Worm (Caenorhabditis elegans) whole organism, young adult: ENCODE measurements around the gene ttr-49.
A peak's percentile ranks its signal among the peaks of the same experiment; 100 is the strongest.

Experiments used
- D2030.7 ChIP-seq: fragments of 200-800 bp; sonication (Bioruptor generic); IDR thresholded peaks from 2 replicates; pipeline ENCODE4 v1.3.6; 2022; ENCODE audit warnings: missing genetic modification reagents, missing genetic modification characterization, missing compliant biosample characterization
- F37B4.10 ChIP-seq: fragments of 200-800 bp; sonication (Bioruptor generic); IDR thresholded peaks from 2 replicates; pipeline ENCODE4 v1.3.6; 2022; ENCODE audit warnings: missing genetic modification characterization, missing compliant biosample characterization
- K11D2.4 ChIP-seq: fragments of 200-800 bp; sonication (Bioruptor generic); IDR thresholded peaks from 2 replicates; pipeline ENCODE4 v1.3.6; 2022; ENCODE audit warnings: missing genetic modification reagents, missing genetic modification characterization, missing compliant biosample characterization
- K12H6.12 ChIP-seq: fragments of 200-800 bp; sonication (Bioruptor generic); optimal IDR thresholded peaks from 2 replicates; lab custom pipeline; 2018; ENCODE audit warnings: mild to moderate bottlenecking, missing genetic modification characterization, missing compliant biosample characterization
- Y53G8AR.9 ChIP-seq: fragments of 200-800 bp; sonication (Bioruptor generic); conservative IDR thresholded peaks from 2 replicates; pipeline ENCODE4 v1.3.6; 2022; ENCODE audit warnings: missing genetic modification reagents, missing genetic modification characterization, missing compliant biosample characterization
- aptf-2 ChIP-seq: fragments of 200-800 bp; sonication (Bioruptor generic); conservative IDR thresholded peaks from 2 replicates; pipeline ENCODE4 v1.3.6; 2022; ENCODE audit warnings: missing genetic modification reagents, missing genetic modification characterization, missing compliant biosample characterization
- aptf-3 ChIP-seq: fragments of 200-800 bp; sonication (Bioruptor generic); IDR thresholded peaks from 2 replicates; pipeline ENCODE4 v1.3.6; 2022; ENCODE audit warnings: missing genetic modification characterization, missing compliant biosample characterization
- cebp-1 ChIP-seq, 2 experiments: fragments of 200-800 bp in 1 of 2; sonication (Bioruptor generic) in 1 of 2; sonication (generic microtip) in 1 of 2; IDR thresholded peaks in 1 of 2; optimal IDR thresholded peaks in 1 of 2; 2 replicates each; pipeline versions ENCODE4 v1.3.6 to Lab custom; 2017 to 2022; ENCODE audit warnings: missing compliant biosample characterization in 2 of 2, missing genetic modification characterization in 2 of 2, mild to moderate bottlenecking in 1 of 2, missing genetic modification reagents in 1 of 2, moderate library complexity in 1 of 2
- cebp-2 ChIP-seq: fragments of 200-800 bp; sonication (Bioruptor generic); IDR thresholded peaks from 2 replicates; pipeline ENCODE4 v1.3.6; 2022; ENCODE audit warnings: missing genetic modification characterization, missing compliant biosample characterization
- ceh-100 ChIP-seq: fragments of 200-800 bp; sonication (Bioruptor generic); IDR thresholded peaks from 2 replicates; pipeline ENCODE4 v1.3.6; 2022; ENCODE audit warnings: missing genetic modification reagents, missing genetic modification characterization, missing compliant biosample characterization
- ceh-27 ChIP-seq: fragments of 200-800 bp; sonication (Bioruptor generic); optimal IDR thresholded peaks from 2 replicates; lab custom pipeline; 2018; ENCODE audit warnings: mild to moderate bottlenecking, missing genetic modification characterization, moderate library complexity, missing compliant biosample characterization
- chd-7 ChIP-seq: sonication (generic microtip); optimal IDR thresholded peaks from 2 replicates; lab custom pipeline; 2016; ENCODE audit warnings: mild to moderate bottlenecking, missing genetic modification characterization, moderate library complexity, missing compliant biosample characterization
- dox-1 ChIP-seq: fragments of 200-800 bp; sonication (Bioruptor generic); IDR thresholded peaks from 2 replicates; pipeline ENCODE4 v1.3.6; 2022; ENCODE audit warnings: missing genetic modification reagents, missing genetic modification characterization, missing compliant biosample characterization
- ekl-4 ChIP-seq: fragments of 200-800 bp; sonication (Bioruptor generic); IDR thresholded peaks from 2 replicates; pipeline ENCODE4 v1.3.6; 2022; ENCODE audit warnings: missing genetic modification reagents, missing genetic modification characterization, missing compliant biosample characterization
- hlh-26 ChIP-seq: fragments of 200-800 bp; sonication (Bioruptor generic); conservative IDR thresholded peaks from 2 replicates; pipeline ENCODE4 v1.3.6; 2022; ENCODE audit warnings: missing genetic modification reagents, missing genetic modification characterization, missing compliant biosample characterization
- hmg-1.2 ChIP-seq: fragments of 200-800 bp; sonication (Bioruptor generic); IDR thresholded peaks from 2 replicates; pipeline ENCODE4 v1.3.6; 2022; ENCODE audit warnings: missing genetic modification reagents, missing genetic modification characterization, missing compliant biosample characterization
- let-607 ChIP-seq, 2 experiments: fragments of 200-800 bp in 1 of 2; sonication (Bioruptor generic) in 1 of 2; sonication (generic microtip) in 1 of 2; optimal IDR thresholded peaks; 2 replicates each; lab custom pipeline; 2016 to 2018; ENCODE audit warnings: mild to moderate bottlenecking in 2 of 2, missing compliant biosample characterization in 2 of 2, missing genetic modification characterization in 2 of 2, moderate library complexity in 2 of 2, missing genotype in 1 of 2
- lin-35 ChIP-seq, 3 experiments: fragments of 150-350 bp in 2 of 3; sonication (generic microtip) in 1 of 3; optimal IDR thresholded peaks; 2 replicates each; lab custom pipeline; 2014 to 2018; ENCODE audit warnings: missing biosample characterization in 3 of 3, missing genetic modification characterization in 3 of 3, missing genetic modification reagents in 3 of 3
- lin-40 ChIP-seq: sonication (generic microtip); optimal IDR thresholded peaks from 2 replicates; lab custom pipeline; 2016; ENCODE audit warnings: missing genetic modification characterization, mild to moderate bottlenecking, missing compliant biosample characterization, missing genotype, missing genetic modification reagents
- lin-54 ChIP-seq: fragments of 200-800 bp; sonication (Bioruptor generic); optimal IDR thresholded peaks from 2 replicates; lab custom pipeline; 2018; ENCODE audit warnings: mild to moderate bottlenecking, missing genetic modification characterization, missing compliant biosample characterization
- madf-6 ChIP-seq: fragments of 200-800 bp; sonication (Bioruptor generic); IDR thresholded peaks from 2 replicates; pipeline ENCODE4 v1.3.6; 2022; ENCODE audit warnings: missing genetic modification reagents, missing genetic modification characterization, missing compliant biosample characterization
- mcd-1 ChIP-seq: fragments of 200-800 bp; sonication (Bioruptor generic); IDR thresholded peaks from 2 replicates; pipeline ENCODE4 v1.3.6; 2022; ENCODE audit warnings: missing genetic modification reagents, missing genetic modification characterization, missing compliant biosample characterization
- nfya-1 ChIP-seq: sonication (generic microtip); optimal IDR thresholded peaks from 2 replicates; lab custom pipeline; 2017; ENCODE audit warnings: antibody characterized with exemption, missing compliant biosample characterization, missing genetic modification characterization, borderline replicate concordance; ENCODE audit not compliant: insufficient read depth
- nfya-2 ChIP-seq: fragments of 200-800 bp; sonication (Bioruptor generic); IDR thresholded peaks from 2 replicates; pipeline ENCODE4 v1.3.6; 2022; ENCODE audit warnings: missing genetic modification reagents, missing genetic modification characterization, missing compliant biosample characterization
- nhr-120 ChIP-seq: fragments of 200-800 bp; sonication (Bioruptor generic); IDR thresholded peaks from 2 replicates; pipeline ENCODE4 v1.3.6; 2022; ENCODE audit warnings: missing genetic modification characterization, missing compliant biosample characterization
- nhr-80 ChIP-seq: sonication (generic microtip); optimal IDR thresholded peaks from 2 replicates; lab custom pipeline; 2016; ENCODE audit warnings: missing genetic modification characterization, missing compliant biosample characterization
- pbrm-1 ChIP-seq: fragments of 200-800 bp; sonication (Bioruptor generic); IDR thresholded peaks from 2 replicates; pipeline ENCODE4 v1.3.6; 2022; ENCODE audit warnings: missing genetic modification reagents, missing genetic modification characterization, missing compliant biosample characterization
- sea-2 ChIP-seq: fragments of 200-800 bp; sonication (Bioruptor generic); IDR thresholded peaks from 2 replicates; pipeline ENCODE4 v1.3.6; 2022; ENCODE audit warnings: missing genetic modification characterization, missing compliant biosample characterization
- snpc-1.1 ChIP-seq: sonication (generic microtip); optimal IDR thresholded peaks from 2 replicates; lab custom pipeline; 2017; ENCODE audit warnings: missing genetic modification characterization, mild to moderate bottlenecking, missing compliant biosample characterization, antibody characterized with exemption, moderate library complexity, missing genotype, missing genetic modification reagents; ENCODE audit not compliant: insufficient read depth
- snpc-4 ChIP-seq, 5 experiments: fragments of 150-350 bp in 1 of 5; sonication (generic microtip) in 4 of 5; optimal IDR thresholded peaks; 2 replicates each; lab custom pipeline; 2014 to 2018; ENCODE audit warnings: missing genetic modification characterization in 5 of 5, missing biosample characterization in 3 of 5, antibody characterized with exemption in 2 of 5, mild to moderate bottlenecking in 2 of 5, missing compliant biosample characterization in 2 of 5, missing genotype in 2 of 5, moderate library complexity in 2 of 5, missing genetic modification reagents in 1 of 5
- unc-62 ChIP-seq: fragments of 150-350 bp; optimal IDR thresholded peaks from 2 replicates; lab custom pipeline; 2014; ENCODE audit warnings: missing biosample characterization, missing genetic modification reagents, missing genetic modification characterization
- ztf-6 ChIP-seq: fragments of 200-800 bp; sonication (Bioruptor generic); IDR thresholded peaks from 2 replicates; pipeline ENCODE4 v1.3.6; 2022; ENCODE audit warnings: missing genetic modification reagents, missing genetic modification characterization, missing compliant biosample characterization

Gene ttr-49

DNA sequence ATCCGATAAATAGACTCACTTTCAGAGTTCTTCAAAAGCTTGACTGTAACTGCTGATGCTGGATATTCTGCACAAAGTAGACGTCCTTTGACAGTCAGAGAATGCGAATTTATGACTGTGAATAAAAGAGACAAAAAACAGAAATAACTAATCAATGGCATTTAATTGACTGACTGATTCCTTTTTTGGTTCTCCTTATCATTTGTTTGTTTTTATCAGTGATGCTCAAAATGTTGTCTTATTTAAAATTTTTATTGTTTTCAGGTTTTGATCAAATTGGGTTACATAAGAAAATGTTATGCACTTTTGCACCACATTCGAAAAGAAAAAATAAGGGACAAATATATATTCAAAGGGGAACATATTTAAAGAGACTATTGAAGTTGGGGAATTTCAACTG is at the start of gene ttr-49:
Gene ttr-49, minus strand, starts transcription at position 171 of the 400 bp plus-strand sequence.
- TF ChIP-seq ekl-4 (GFP tag; lab: Robert Waterston, UW) (no peak), nhr-80 (peak; percentile 51)
- TF ChIP-seq, all 124 proteins: peak for 1

DNA sequence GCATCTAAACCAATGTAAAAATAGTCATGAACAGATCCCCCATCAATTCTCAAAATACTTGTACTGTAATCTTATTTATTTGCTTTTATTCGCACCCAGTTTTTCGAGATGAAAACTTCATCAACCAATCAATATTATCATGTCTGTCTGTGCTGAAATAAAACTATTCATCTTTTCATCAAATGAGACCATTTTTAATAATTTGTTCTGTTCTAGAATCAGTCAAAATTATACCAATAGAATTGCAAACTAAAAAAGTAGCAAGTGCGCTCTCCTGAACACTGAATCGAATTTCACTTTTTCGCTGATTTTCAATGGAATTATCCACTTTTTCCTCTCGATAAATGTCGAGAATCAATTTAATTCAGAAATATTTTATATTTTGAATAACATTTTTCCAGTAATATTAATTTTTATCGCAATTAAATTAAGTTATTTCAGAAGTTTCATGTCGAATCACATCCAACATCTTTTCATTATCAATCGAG is 43.6 kb upstream of the ttr-49 start, which contains the start of gene trpp-4:
Gene trpp-4, plus strand, starts transcription at position 442 of the 488 bp plus-strand sequence.
- TF ChIP-seq cebp-2 (GFP tag; lab: Robert Waterston, UW): no peak
- TF ChIP-seq madf-6 (GFP tag; lab: Robert Waterston, UW): no peak
- no peak for TF ChIP-seq nfya-2 (GFP tag; lab: Robert Waterston, UW)
- no peak for TF ChIP-seq Y53G8AR.9 (GFP tag; lab: Robert Waterston, UW)

DNA sequence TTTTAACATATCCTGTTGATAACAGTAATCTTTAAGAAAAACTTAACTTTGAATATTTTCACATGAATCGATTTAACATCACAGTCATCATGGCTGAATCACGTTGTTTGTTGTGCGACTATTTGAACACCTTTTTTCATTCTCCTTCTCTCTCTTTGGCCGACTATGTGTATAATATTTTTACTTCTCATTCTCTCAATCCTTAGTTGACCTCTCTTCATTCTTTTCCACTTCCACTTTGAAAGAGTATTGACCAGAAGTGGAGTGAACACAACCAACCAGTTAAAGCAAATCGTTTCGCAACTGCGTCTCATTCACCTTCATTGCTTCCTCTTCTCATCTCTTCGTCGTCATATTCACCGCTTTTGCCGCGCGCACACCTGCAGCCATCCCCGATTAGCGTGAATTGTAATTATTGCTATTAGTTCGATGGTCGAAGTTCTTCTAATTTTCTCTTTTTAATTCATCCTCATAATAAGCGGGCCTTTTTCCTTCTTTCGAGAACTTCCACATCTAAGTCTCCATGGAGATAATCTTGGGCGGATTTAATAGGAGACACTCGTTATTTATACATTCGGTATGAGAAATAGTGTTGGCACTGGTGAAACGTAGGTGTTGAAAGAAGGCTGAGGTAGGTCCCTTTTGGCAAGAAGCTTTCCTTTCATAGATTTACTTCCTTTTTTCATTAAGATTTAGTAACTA is 38.8 kb upstream of the ttr-49 start:
- no peak for TF ChIP-seq K12H6.12 (tag; lab: Kevin White, UChicago)
- TF ChIP-seq nfya-1 (tag; lab: Kevin White, UChicago): no peak
- TF ChIP-seq ceh-27: no peak
- TF ChIP-seq lin-54 (GFP tag; lab: Kevin White, UChicago): no peak
- TF ChIP-seq cebp-1 (GFP tag; IDR thresholded peaks at IDR 0.05; lab: Robert Waterston, UW): no peak
- peak; percentile 41 for TF ChIP-seq cebp-1 (tag; optimal IDR thresholded peaks at IDR 0.05; lab: Kevin White, UChicago)
- no peak for TF ChIP-seq sea-2
- TF ChIP-seq aptf-2 (GFP tag; lab: Robert Waterston, UW): no peak
- TF ChIP-seq, all 124 proteins: peak for 1

ce11 chrV:9391959-9392358 is 35.6 kb upstream of the ttr-49 start:
- TF ChIP-seq hmg-1.2 (GFP tag; lab: Robert Waterston, UW) (peak; percentile 83), snpc-1.1 (tag; lab: Kevin White, UChicago) (peak; percentile 86), snpc-4 (GFP tag; optimal IDR thresholded peaks at IDR 0.05; lab: Kevin White, UChicago) (peak; percentile 63), snpc-4 (tag; optimal IDR thresholded peaks at IDR 0.05; lab: Kevin White, UChicago) (peak; percentile 71 to 94 (median 87)), lin-35 (GFP tag; optimal IDR thresholded peaks at IDR 0.05; lab: Kevin White, UChicago) (no peak), pbrm-1 (no peak)
- TF ChIP-seq, all 124 proteins: peak for 3

DNA sequence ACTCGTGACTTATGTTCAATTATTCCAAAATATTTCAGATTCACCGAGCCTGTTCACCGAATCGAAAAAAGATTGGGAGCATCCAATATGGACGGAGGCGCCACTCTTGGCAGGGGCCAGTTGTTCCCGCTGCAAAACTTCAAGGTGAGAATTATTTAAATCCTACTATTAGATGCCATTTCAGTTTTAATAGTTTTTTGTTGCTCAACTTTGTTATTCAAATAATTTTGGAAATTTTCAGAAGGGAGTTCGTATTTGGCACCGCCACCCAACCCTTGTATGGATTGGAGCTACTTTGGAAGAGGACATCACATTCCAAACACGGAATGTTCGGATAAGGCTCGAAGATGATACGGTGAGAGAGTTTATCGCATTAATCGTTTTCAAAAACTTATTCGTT is 29.8 kb upstream of the ttr-49 start, which contains the start of gene hum-2:
Gene hum-2, plus strand, starts transcription at position 33 of the 400 bp plus-strand sequence.
- TF ChIP-seq dox-1 (GFP tag; lab: Robert Waterston, UW) (no peak), cebp-1 (GFP tag; IDR thresholded peaks at IDR 0.05; lab: Robert Waterston, UW) (no peak), cebp-1 (tag; optimal IDR thresholded peaks at IDR 0.05; lab: Kevin White, UChicago) (no peak), hlh-26 (GFP tag; lab: Robert Waterston, UW) (no peak), chd-7 (tag; lab: Kevin White, UChicago) (no peak), nhr-120 (no peak), let-607 (tag; optimal IDR thresholded peaks at IDR 0.05; lab: Kevin White, UChicago) (no peak), ztf-6 (GFP tag; lab: Robert Waterston, UW) (no peak), nfya-2 (GFP tag; lab: Robert Waterston, UW) (no peak), D2030.7 (GFP tag; lab: Robert Waterston, UW) (no peak), ceh-100 (GFP tag; lab: Robert Waterston, UW) (no peak), mcd-1 (GFP tag; lab: Robert Waterston, UW) (no peak), lin-40 (tag; lab: Kevin White, UChicago) (no peak), unc-62 (GFP tag; lab: Kevin White, UChicago) (no peak), madf-6 (GFP tag; lab: Robert Waterston, UW) (no peak), F37B4.10 (GFP tag; lab: Robert Waterston, UW) (no peak), aptf-3 (GFP tag; lab: Robert Waterston, UW) (no peak), nhr-80 (no peak), K11D2.4 (GFP tag; lab: Robert Waterston, UW) (no peak)
